Fruit fly (Drosophila melanogaster): ENCODE data around the gene jigr1.

Gene jigr1

dm6 chr3R:25594128-25594527 is 43.5 kb upstream of the jigr1 start (continued):
- TF ChIP-seq HmgD (GFP tag; optimal IDR thresholded peaks at IDR 0.05) (peak; percentile 13), zf30C (GFP tag; optimal IDR thresholded peaks at IDR 0.05) (no peak), bbx (GFP tag; IDR thresholded peaks at IDR 0.05; ENCODE audit: partially characterized antibody) (0 out of 2 replicates have a peak, but pooled peaks have one; percentile 29), CG33557 (GFP tag; optimal IDR thresholded peaks at IDR 0.05) (peak; percentile 25), BEAF-32 (GFP tag; optimal IDR thresholded peaks at IDR 0.05) (peak; percentile 33), lilli (GFP tag; optimal IDR thresholded peaks at IDR 0.05) (no peak), ac (GFP tag; optimal IDR thresholded peaks at IDR 0.05) (peak; percentile 26), CG6791 (GFP tag; IDR thresholded peaks at IDR 0.05; ENCODE audit: partially characterized antibody) (peak; percentile 69; the same call in 2 of the 3 replicates), CG14710 (tag; optimal IDR thresholded peaks at IDR 0.05) (peak; percentile 51), chif (GFP tag; optimal IDR thresholded peaks at IDR 0.05) (peak in 1 of 2 experiments; percentile 21), cas (GFP tag; IDR thresholded peaks at IDR 0.05) (no peak), Tbp (GFP tag; optimal IDR thresholded peaks at IDR 0.05) (no peak), CG1024 (GFP tag; IDR thresholded peaks at IDR 0.05) (no peak), CG30403 (GFP tag; optimal IDR thresholded peaks at IDR 0.05) (no peak), fd102C (GFP tag; optimal IDR thresholded peaks at IDR 0.05) (peak; percentile 45), Adf1 (GFP tag; IDR thresholded peaks at IDR 0.05) (peak; percentile 34; the same call in 1 of the 2 replicates), zen (tag; optimal IDR thresholded peaks at IDR 0.05) (peak; percentile 73), CG4424 (GFP tag; optimal IDR thresholded peaks at IDR 0.05) (peak; percentile 23), crp (GFP tag; optimal IDR thresholded peaks at IDR 0.05) (peak; percentile 66 to 86), CG10267 (tag; optimal IDR thresholded peaks at IDR 0.05) (peak; percentile 96), prd (optimal IDR thresholded peaks at IDR 0.05) (no peak), prd (GFP tag; IDR thresholded peaks at IDR 0.05) (peak; percentile 23; the same call in 1 of the 3 replicates), CG17186 (GFP tag; optimal IDR thresholded peaks at IDR 0.05) (no peak), CG13123 (GFP tag; optimal IDR thresholded peaks at IDR 0.05) (no peak), CG15696 (tag; optimal IDR thresholded peaks at IDR 0.05) (peak; percentile 22), Lpt (GFP tag; optimal IDR thresholded peaks at IDR 0.05) (no peak)

- TF ChIP-seq pros (GFP tag; optimal IDR thresholded peaks at IDR 0.05) (peak; percentile 85), Fer2 (tag; optimal IDR thresholded peaks at IDR 0.05) (no peak), cg (GFP tag; optimal IDR thresholded peaks at IDR 0.05) (peak; percentile 57), nom (GFP tag; optimal IDR thresholded peaks at IDR 0.05) (peak; percentile 82), CG10431 (GFP tag; optimal IDR thresholded peaks at IDR 0.05) (no peak), Med (GFP tag) (no peak), HmgD (GFP tag; optimal IDR thresholded peaks at IDR 0.05) (peak; percentile 7), da (GFP tag; optimal IDR thresholded peaks at IDR 0.05) (peak; percentile 82), sqz (GFP tag; optimal IDR thresholded peaks at IDR 0.05) (peak; percentile 45), D (optimal IDR thresholded peaks at IDR 0.05) (no peak), D (GFP tag; optimal IDR thresholded peaks at IDR 0.05) (peak; percentile 1), Ets65A (GFP tag) (peak; percentile 23), chinmo (GFP tag; IDR thresholded peaks at IDR 0.05; ENCODE audit: partially characterized antibody) (0 out of 4 replicates have a peak, but pooled peaks have one; percentile 15), ac (GFP tag; optimal IDR thresholded peaks at IDR 0.05) (peak; percentile 96), ems (GFP tag; optimal IDR thresholded peaks at IDR 0.05) (no peak), ci (GFP tag; IDR thresholded peaks at IDR 0.05) (no peak), cad (GFP tag; optimal IDR thresholded peaks at IDR 0.05) (peak; percentile 40)
Measured at dm6 chr3R:25596274-25597034, 41.2 kb upstream of the jigr1 start.
